Fruit fly (Drosophila melanogaster) whole organism, wandering third instar larva: ENCODE results near the gene Arl2.

ENCODE experiments used
- Abd-B ChIP-seq: fragments of >200 bp; optimal IDR thresholded peaks from 2 replicates; lab custom pipeline; 2017; ENCODE audit warnings: missing biosample characterization, missing genetic modification characterization
- CG9705 ChIP-seq: fragments of 200-800 bp; sonication (Bioruptor generic); optimal IDR thresholded peaks from 2 replicates; lab custom pipeline; 2018; ENCODE audit warnings: missing biosample characterization, mild to moderate bottlenecking, missing genetic modification characterization
- Dif ChIP-seq: fragments of 200-275, 200-300 bp; sonication (Bioruptor generic); optimal IDR thresholded peaks from 2 replicates; lab custom pipeline; 2018; ENCODE audit warnings: missing biosample characterization, missing genetic modification characterization; ENCODE audit not compliant: partially characterized antibody
- Hr78 ChIP-seq: fragments of >200 bp; optimal IDR thresholded peaks from 2 replicates; lab custom pipeline; 2017; ENCODE audit warnings: missing biosample characterization, missing genetic modification characterization
- Jra ChIP-seq: sonication (Bioruptor generic); optimal IDR thresholded peaks from 2 replicates; lab custom pipeline; 2016; ENCODE audit warnings: missing biosample characterization, missing genetic modification characterization
- Myc ChIP-seq: fragments of >200 bp; optimal IDR thresholded peaks from 2 replicates; lab custom pipeline; 2017
- OdsH ChIP-seq: fragments of 200-800 bp; sonication (Bioruptor generic); optimal IDR thresholded peaks from 2 replicates; lab custom pipeline; 2016; ENCODE audit warnings: missing biosample characterization, mild to moderate bottlenecking, missing genetic modification characterization
- Rel ChIP-seq, 2 experiments: fragments of 200-800 bp; sonication (Bioruptor generic) in 1 of 2; optimal IDR thresholded peaks; 2 replicates in 1 of 2; 3 replicates in 1 of 2; lab custom pipeline; 2016 to 2019; ENCODE audit warnings: mild to moderate bottlenecking in 2 of 2, missing biosample characterization in 2 of 2, missing genetic modification characterization in 2 of 2, moderate library complexity in 1 of 2
- dsf ChIP-seq: sonication (Bioruptor generic); optimal IDR thresholded peaks from 2 replicates; lab custom pipeline; 2016; ENCODE audit warnings: missing biosample characterization, missing genetic modification characterization, borderline replicate concordance
- h ChIP-seq: fragments of 200-800 bp; sonication (Bioruptor generic); optimal IDR thresholded peaks from 3 replicates; lab custom pipeline; 2016; ENCODE audit warnings: missing biosample characterization, mild to moderate bottlenecking, missing genetic modification characterization
- psq ChIP-seq: fragments of 200-800 bp; sonication (Bioruptor generic); optimal IDR thresholded peaks from 3 replicates; lab custom pipeline; 2017; ENCODE audit warnings: missing biosample characterization, mild to moderate bottlenecking, missing genetic modification characterization, moderate library complexity
- sv ChIP-seq: fragments of 200-800 bp; sonication (Bioruptor generic); optimal IDR thresholded peaks from 3 replicates; lab custom pipeline; 2016; ENCODE audit warnings: missing biosample characterization, missing genetic modification characterization
- usp ChIP-seq: fragments of >200 bp; optimal IDR thresholded peaks from 2 replicates; lab custom pipeline; 2017; ENCODE audit warnings: missing biosample characterization, missing genetic modification characterization
- woc ChIP-seq: sonication (Bioruptor generic); optimal IDR thresholded peaks from 2 replicates; lab custom pipeline; 2016; ENCODE audit warnings: missing biosample characterization, mild to moderate bottlenecking, missing genetic modification characterization

DNA sequence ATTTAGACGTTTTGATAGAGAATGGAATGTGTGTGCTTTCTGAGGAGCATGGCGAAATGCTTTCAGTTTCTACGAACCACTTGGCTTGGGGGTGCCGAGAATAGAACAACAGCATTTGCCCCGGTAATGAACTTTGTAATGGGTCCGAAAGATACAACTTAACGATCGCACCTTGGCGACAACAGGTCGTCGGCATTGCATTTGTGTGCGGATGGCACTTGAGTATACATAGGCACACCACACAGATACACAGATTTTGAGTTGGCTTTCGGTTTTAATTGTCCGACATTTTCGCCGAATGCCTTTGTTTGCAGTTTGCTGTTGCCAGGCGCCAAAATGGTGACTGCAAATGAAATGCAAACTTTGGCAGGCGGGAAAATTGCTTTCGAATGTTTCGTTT, 13.1 kb downstream of the Arl2 start:
- TF ChIP-seq dsf (GFP tag; lab: Kevin White, UChicago) (no peak), CG9705 (GFP tag; lab: Kevin White, UChicago) (no peak), woc (GFP tag; lab: Kevin White, UChicago) (no peak), usp (no peak), Hr78 (GFP tag; lab: Kevin White, UChicago) (no peak), Myc (lab: Kevin White, UChicago) (no peak), psq (GFP tag; lab: Kevin White, UChicago) (no peak), sv (GFP tag; lab: Kevin White, UChicago) (no peak), h (GFP tag; lab: Kevin White, UChicago) (no peak), OdsH (GFP tag; lab: Kevin White, UChicago) (no peak), Rel (GFP tag; optimal IDR thresholded peaks at IDR 0.05; lab: Kevin White, UChicago) (no peak), Rel (tag; optimal IDR thresholded peaks at IDR 0.05; lab: Kevin White, UChicago) (no peak), Dif (no peak), Abd-B (GFP tag; lab: Kevin White, UChicago) (no peak), Jra (no peak)
